Worm (Caenorhabditis elegans): ENCODE data around the gene nlp-80.
"Not testable (repeated sequence)": the region's sequence is repeated elsewhere in the genome, so short reads cannot be mapped to it uniquely, and the experiment has no call there.

nlp-80 gene

DNA sequence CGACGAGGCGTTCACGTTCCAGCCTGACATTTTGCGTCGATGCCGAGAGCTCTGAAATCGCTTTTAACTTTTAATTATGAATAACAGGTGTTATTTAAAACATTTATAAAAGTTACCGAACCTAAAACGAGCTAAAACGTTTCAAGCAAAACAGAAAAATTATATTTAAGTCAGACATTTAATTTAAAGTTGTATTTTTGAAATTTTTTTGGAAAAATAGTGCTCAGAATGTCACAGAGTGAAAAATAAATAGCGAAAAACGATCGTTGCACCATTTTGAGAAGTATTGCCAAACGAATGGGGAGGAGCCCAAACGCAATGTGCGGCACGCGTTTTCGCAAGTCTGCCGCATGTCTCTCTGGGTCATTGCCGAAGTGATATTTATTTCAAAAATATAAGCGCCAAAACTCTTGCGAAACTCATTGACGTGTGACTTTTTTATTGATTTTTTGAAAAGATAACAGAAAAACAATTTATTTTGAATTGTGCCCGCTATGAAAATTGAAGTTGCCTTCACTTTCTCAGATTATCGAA, 47.7 kb upstream of the nlp-80 start, which contains the start of gene erfa-3 (continued):
- TF ChIP-seq T23F11.4 (GFP tag; optimal IDR thresholded peaks at IDR 0.05) = peak; percentile 71
- no peak for TF ChIP-seq mec-3 (tag; optimal IDR thresholded peaks at IDR 0.05; ENCODE audit: borderline replicate concordance)
- peak; percentile 91 for TF ChIP-seq ceh-14 (tag; optimal IDR thresholded peaks at IDR 0.05)
- TF ChIP-seq ceh-2 (tag; optimal IDR thresholded peaks at IDR 0.05) = peak; percentile 65
- TF ChIP-seq tbx-7 (tag; optimal IDR thresholded peaks at IDR 0.05) = peak; percentile 44
- TF ChIP-seq nhr-232 (tag; optimal IDR thresholded peaks at IDR 0.05) = peak; percentile 62
- peak; percentile 57 for TF ChIP-seq ahr-1 (tag; optimal IDR thresholded peaks at IDR 0.05)
- no peak for TF ChIP-seq ceh-22 (tag; optimal IDR thresholded peaks at IDR 0.05)
- TF ChIP-seq ztf-16 (tag; optimal IDR thresholded peaks at IDR 0.05) = peak; percentile 63
- peak; percentile 73 for TF ChIP-seq syd-9 (tag; optimal IDR thresholded peaks at IDR 0.05)
- TF ChIP-seq tbx-2 (tag; optimal IDR thresholded peaks at IDR 0.05) = peak; percentile 88
- TF ChIP-seq Y22D7AL.16 (tag; optimal IDR thresholded peaks at IDR 0.05) = peak; percentile 52
- TF ChIP-seq fax-1 (tag; optimal IDR thresholded peaks at IDR 0.05) = peak; percentile 76
- peak; percentile 87 for TF ChIP-seq K09A11.1 (tag; optimal IDR thresholded peaks at IDR 0.05; ENCODE audit: insufficient read depth)
- TF ChIP-seq eyg-1 (tag; optimal IDR thresholded peaks at IDR 0.05) = no peak
- peak; percentile 72 for TF ChIP-seq sox-4 (tag; optimal IDR thresholded peaks at IDR 0.05)
- TF ChIP-seq sox-2 (GFP tag; IDR thresholded peaks at IDR 0.05) = peak; percentile 45; the same call in 1 of the 2 replicates
- peak; percentile 37 for TF ChIP-seq zip-5 (tag; optimal IDR thresholded peaks at IDR 0.05)
- TF ChIP-seq hlh-30 (tag; optimal IDR thresholded peaks at IDR 0.05; ENCODE audit: insufficient read depth) = peak; percentile 49
- peak; percentile 73 for TF ChIP-seq fkh-6 (tag; optimal IDR thresholded peaks at IDR 0.05)
- TF ChIP-seq madf-2 (tag; optimal IDR thresholded peaks at IDR 0.05) = peak; percentile 67
- TF ChIP-seq che-1 (tag; optimal IDR thresholded peaks at IDR 0.05) = peak; percentile 65
- peak; percentile 51 for TF ChIP-seq ceh-24 (tag; optimal IDR thresholded peaks at IDR 0.05)
- TF ChIP-seq pha-2 (tag; optimal IDR thresholded peaks at IDR 0.05) = peak; percentile 85
- TF ChIP-seq elt-4 (tag; optimal IDR thresholded peaks at IDR 0.05) = no peak
- TF ChIP-seq npax-4 (tag; optimal IDR thresholded peaks at IDR 0.05) = peak; percentile 45
- TF ChIP-seq dve-1 (tag; optimal IDR thresholded peaks at IDR 0.05) = no peak
- TF ChIP-seq ceh-30 (tag; optimal IDR thresholded peaks at IDR 0.05) = no peak
- TF ChIP-seq odd-2 (tag; optimal IDR thresholded peaks at IDR 0.05) = peak; percentile 68
- peak; percentile 64 for TF ChIP-seq ceh-6 (GFP tag; optimal IDR thresholded peaks at IDR 0.05)
- TF ChIP-seq pros-1 (tag; optimal IDR thresholded peaks at IDR 0.05) = no peak
- no peak for TF ChIP-seq unc-3 (GFP tag; conservative IDR thresholded peaks at IDR 0.05)
- TF ChIP-seq unc-3 (tag; optimal IDR thresholded peaks at IDR 0.05) = peak; percentile 68
- TF ChIP-seq K02D7.2 (tag; optimal IDR thresholded peaks at IDR 0.05) = peak; percentile 73
- peak; percentile 69 for TF ChIP-seq rnt-1 (tag; optimal IDR thresholded peaks at IDR 0.05)

DNA sequence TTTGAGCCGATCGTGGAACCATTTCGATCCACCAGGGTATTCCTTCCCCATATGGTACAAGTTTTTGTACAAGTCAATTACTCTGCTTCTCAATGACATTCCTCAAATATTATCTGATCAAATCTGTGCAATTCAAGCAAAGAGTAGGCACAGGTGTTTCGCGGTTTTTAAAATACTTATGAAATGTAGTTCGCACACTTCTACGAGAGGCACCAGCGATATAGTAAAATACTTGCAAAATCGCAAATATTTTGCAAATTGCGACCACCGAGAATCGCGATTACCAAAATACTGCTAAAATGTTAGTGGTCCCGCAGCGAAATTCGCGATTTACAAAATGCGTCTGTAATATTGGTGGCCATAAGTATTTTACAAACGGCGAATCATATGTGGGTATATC, 44.2 kb upstream of the nlp-80 start, which contains the start of gene Y42A5A.5:
TSS of gene Y42A5A.5 (minus strand) at position 101 of the 400 bp plus-strand sequence.
- not testable (repeated sequence) for TF ChIP-seq lim-6, pros-1, elt-4 (tag; optimal IDR thresholded peaks at IDR 0.05)

DNA sequence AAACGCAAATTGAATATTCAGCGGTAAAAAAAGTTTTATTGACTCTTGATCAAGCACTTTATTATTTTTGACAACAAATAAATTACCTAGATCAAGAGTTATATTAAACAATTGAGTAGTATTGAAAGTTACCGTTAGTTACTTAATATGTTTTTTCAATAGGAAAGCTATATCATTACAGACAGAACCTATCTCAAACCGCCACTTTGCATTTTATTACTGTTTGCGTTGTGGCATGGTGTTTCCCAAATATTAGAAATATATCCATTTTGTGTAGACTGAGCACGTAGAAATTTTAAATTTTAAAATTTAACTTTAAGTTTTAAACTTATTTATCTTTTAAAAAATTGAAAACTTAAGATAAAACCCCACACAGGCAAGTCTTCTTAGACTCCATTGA, 39.0 kb upstream of the nlp-80 start:
- TF ChIP-seq odd-2 (tag; optimal IDR thresholded peaks at IDR 0.05) (no peak), lim-6 (tag; optimal IDR thresholded peaks at IDR 0.05) (no peak), eyg-1 (tag; optimal IDR thresholded peaks at IDR 0.05) (no peak), C08G9.2 (tag; optimal IDR thresholded peaks at IDR 0.05) (no peak), ref-2 (tag; optimal IDR thresholded peaks at IDR 0.05) (no peak)

Measured in whole organism, late embryonic.